Fruit fly (Drosophila melanogaster): ENCODE measurements around the gene ppk19.

ppk19 gene

DNA sequence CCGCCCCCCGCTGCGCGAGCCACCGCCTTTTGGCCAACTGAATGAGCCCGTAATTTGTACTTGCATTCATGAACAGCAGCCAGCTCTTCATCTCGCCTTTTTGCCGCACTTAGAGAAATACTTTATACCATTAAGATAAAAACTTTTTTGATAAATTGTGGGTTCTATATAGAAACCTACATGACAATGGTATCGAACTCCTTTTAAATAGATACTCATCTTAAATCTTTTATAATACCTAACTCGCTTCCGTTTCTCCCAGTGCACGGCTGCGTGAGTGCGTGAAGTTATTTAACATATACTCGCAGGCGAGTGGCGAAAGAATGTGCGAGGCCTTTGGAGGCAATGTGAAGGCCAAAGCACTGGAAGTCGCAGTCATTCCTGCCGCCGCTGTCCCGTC, 46.4 kb upstream of the ppk19 start (continued):
- TF ChIP-seq CG14860 (GFP tag; IDR thresholded peaks at IDR 0.05; ENCODE audit: partially characterized antibody) (no peak), CG33557 (GFP tag; optimal IDR thresholded peaks at IDR 0.05) (no peak), CG8478 (optimal IDR thresholded peaks at IDR 0.05) (no peak), CG5245 (GFP tag; optimal IDR thresholded peaks at IDR 0.05) (no peak), CG3995 (GFP tag; optimal IDR thresholded peaks at IDR 0.05) (no peak), crp (GFP tag; optimal IDR thresholded peaks at IDR 0.05) (no peak), Xbp1 (GFP tag; optimal IDR thresholded peaks at IDR 0.05) (peak; percentile 37), Dll (GFP tag; IDR thresholded peaks at IDR 0.05; ENCODE audit: partially characterized antibody) (no peak), salm (tag; optimal IDR thresholded peaks at IDR 0.05) (no peak), tin (GFP tag; optimal IDR thresholded peaks at IDR 0.05) (peak; percentile 12), Max (GFP tag; optimal IDR thresholded peaks at IDR 0.05) (no peak), CG9932 (GFP tag; IDR thresholded peaks at IDR 0.05) (no peak), CG11085 (GFP tag; IDR thresholded peaks at IDR 0.05) (no peak), Dad (GFP tag; optimal IDR thresholded peaks at IDR 0.05) (no peak), croc (GFP tag; conservative IDR thresholded peaks at IDR 0.05) (no peak; the same call in 2 of the 3 replicates), luna (GFP tag; optimal IDR thresholded peaks at IDR 0.05) (no peak), CG6765 (GFP tag; optimal IDR thresholded peaks at IDR 0.05) (no peak), eve (GFP tag; optimal IDR thresholded peaks at IDR 0.05) (no peak), CG4820 (GFP tag; optimal IDR thresholded peaks at IDR 0.05) (no peak), dimm (GFP tag; IDR thresholded peaks at IDR 0.05) (no peak), CrebB (tag; optimal IDR thresholded peaks at IDR 0.05) (no peak), ro (GFP tag; IDR thresholded peaks at IDR 0.05) (no peak), hbn (GFP tag; IDR thresholded peaks at IDR 0.05; ENCODE audit: partially characterized antibody) (no peak), CG14050 (GFP tag; IDR thresholded peaks at IDR 0.05) (no peak; the same call in 2 of the 3 replicates), wek (GFP tag; optimal IDR thresholded peaks at IDR 0.05) (no peak), Bteb2 (GFP tag; optimal IDR thresholded peaks at IDR 0.05) (no peak), D19B (GFP tag; optimal IDR thresholded peaks at IDR 0.05) (peak; percentile 0), CG11696 (GFP tag; IDR thresholded peaks at IDR 0.05) (no peak), B-H1 (GFP tag; IDR thresholded peaks at IDR 0.05) (no peak), CG30431 (GFP tag; optimal IDR thresholded peaks at IDR 0.05) (no peak), YL-1 (GFP tag; optimal IDR thresholded peaks at IDR 0.05) (no peak), gsb-n (tag; optimal IDR thresholded peaks at IDR 0.05) (no peak), CG2202 (tag; optimal IDR thresholded peaks at IDR 0.05) (no peak), CG13123 (GFP tag; optimal IDR thresholded peaks at IDR 0.05) (no peak)

DNA sequence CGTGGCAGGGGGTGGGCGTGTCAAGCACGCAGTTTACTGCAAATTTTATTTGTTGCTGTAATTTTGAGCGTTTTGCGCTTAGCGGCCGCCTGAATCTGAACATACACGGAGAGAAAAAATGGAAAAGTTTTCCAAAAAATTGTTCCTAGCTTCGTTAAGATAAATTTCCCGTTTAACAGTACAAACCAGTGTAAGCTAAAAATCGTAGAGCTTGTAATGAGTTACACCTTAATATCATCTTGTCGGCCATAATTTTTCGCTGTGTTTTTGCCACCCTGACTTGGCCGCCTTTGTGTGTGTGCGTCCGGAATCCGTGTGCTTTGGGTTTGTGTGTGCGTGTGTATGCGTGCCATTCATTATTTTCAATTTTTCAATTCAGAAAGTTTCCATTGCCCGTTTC, 20.8 kb upstream of the ppk19 start:
- no peak for TF ChIP-seq kah (GFP tag; optimal IDR thresholded peaks at IDR 0.05)
- peak; percentile 29; the same call in 1 of the 2 replicates for TF ChIP-seq E2f1 (GFP tag; IDR thresholded peaks at IDR 0.05)
- TF ChIP-seq CG14667 (GFP tag; IDR thresholded peaks at IDR 0.05) = 0 out of 2 replicates have a peak, but pooled peaks have one; percentile 4
- no peak for TF ChIP-seq CG11085 (GFP tag; IDR thresholded peaks at IDR 0.05)
- TF ChIP-seq fd102C (GFP tag; optimal IDR thresholded peaks at IDR 0.05) = no peak
- TF ChIP-seq CG2116 (GFP tag; optimal IDR thresholded peaks at IDR 0.05) = no peak
- TF ChIP-seq Jarid2 (GFP tag; optimal IDR thresholded peaks at IDR 0.05) = no peak
- no peak for TF ChIP-seq chinmo (GFP tag; IDR thresholded peaks at IDR 0.05; ENCODE audit: partially characterized antibody)
- TF ChIP-seq CG42726 (GFP tag; IDR thresholded peaks at IDR 0.05; ENCODE audit: partially characterized antibody) = no peak
- TF ChIP-seq crp (GFP tag; optimal IDR thresholded peaks at IDR 0.05) = no peak
- no peak for TF ChIP-seq nerfin-2 (GFP tag; IDR thresholded peaks at IDR 0.05; ENCODE audit: partially characterized antibody)
- no peak for TF ChIP-seq inv (GFP tag; IDR thresholded peaks at IDR 0.05; ENCODE audit: partially characterized antibody)
- TF ChIP-seq hth (optimal IDR thresholded peaks at IDR 0.05) = no peak
- no peak for TF ChIP-seq sc (optimal IDR thresholded peaks at IDR 0.05)
- TF ChIP-seq sc (GFP tag; optimal IDR thresholded peaks at IDR 0.05) = no peak
- peak; percentile 7 for TF ChIP-seq abd-A (tag; optimal IDR thresholded peaks at IDR 0.05)
- peak; percentile 1 to 34 for TF ChIP-seq dpn (GFP tag; optimal IDR thresholded peaks at IDR 0.05)
- no peak for TF ChIP-seq CG11560 (tag; IDR thresholded peaks at IDR 0.05)
- TF ChIP-seq wor (GFP tag; IDR thresholded peaks at IDR 0.05) = no peak
- TF ChIP-seq ase (GFP tag; IDR thresholded peaks at IDR 0.05) = no peak
- 0 out of 2 replicates have a peak, but pooled peaks have one; percentile 8 for TF ChIP-seq sob (GFP tag; IDR thresholded peaks at IDR 0.05)
- no peak for TF ChIP-seq aop (GFP tag; IDR thresholded peaks at IDR 0.05)

Measured in whole organism, embryonic.